Comparison of ENCODE assay signal across 5 worm cellular contexts in genomic region chrIV:13082106-13082505, ce11.
TF ChIP-seq lines count a peak whose summit lies in the region.

No protein-coding gene starts in this region.

TF ChIP-seq in whole organism, L1 larva, 84 proteins besides CTCF, POLR2A, EP300 and RAD21 (continues in another document):
- TF ChIP-seq ztf-11 (tag; optimal IDR thresholded peaks at IDR 0.05; lab: Kevin White, UChicago) (no peak), lin-35 (GFP tag; optimal IDR thresholded peaks at IDR 0.05; lab: Kevin White, UChicago) (peak in 1 of 2 experiments; percentile 26), rnt-1 (tag; optimal IDR thresholded peaks at IDR 0.05; lab: Kevin White, UChicago) (peak; percentile 2), lir-3 (tag; optimal IDR thresholded peaks at IDR 0.05; lab: Kevin White, UChicago; ENCODE audit: poor library complexity) (no peak), ztf-4 (tag; optimal IDR thresholded peaks at IDR 0.05; lab: Kevin White, UChicago) (no peak), elt-2 (tag; optimal IDR thresholded peaks at IDR 0.05; lab: Kevin White, UChicago) (no peak), nhr-237 (tag; optimal IDR thresholded peaks at IDR 0.05; lab: Kevin White, UChicago) (no peak), fkh-8 (tag; optimal IDR thresholded peaks at IDR 0.05; lab: Kevin White, UChicago) (no peak), elt-3 (tag; optimal IDR thresholded peaks at IDR 0.05; lab: Kevin White, UChicago) (peak in 2 of 6 experiments; percentile 30 to 62), ceh-63 (GFP tag; optimal IDR thresholded peaks at IDR 0.05; lab: Kevin White, UChicago) (no peak), efl-1 (optimal IDR thresholded peaks at IDR 0.05; lab: Kevin White, UChicago) (no peak), efl-1 (GFP tag; optimal IDR thresholded peaks at IDR 0.05 in 1 of 2; lab: Kevin White, UChicago) (peak in 1 of 2 experiments; percentile 8), sox-4 (tag; optimal IDR thresholded peaks at IDR 0.05; lab: Kevin White, UChicago) (no peak), blmp-1 (tag; optimal IDR thresholded peaks at IDR 0.05; lab: Kevin White, UChicago) (peak; percentile 45), nhr-47 (tag; optimal IDR thresholded peaks at IDR 0.05; lab: Kevin White, UChicago) (no peak), lin-15B (tag; optimal IDR thresholded peaks at IDR 0.05; lab: Kevin White, UChicago) (no peak), grh-1 (GFP tag; IDR thresholded peaks at IDR 0.05; lab: Robert Waterston, UW) (peak; percentile 68), nhr-20 (tag; optimal IDR thresholded peaks at IDR 0.05; lab: Kevin White, UChicago) (peak; percentile 39)

TF ChIP-seq in whole organism, L2 larva, 48 proteins besides CTCF, POLR2A, EP300 and RAD21:
- TF ChIP-seq sem-4 (tag; optimal IDR thresholded peaks at IDR 0.05; lab: Kevin White, UChicago): peak; percentile 10
- no peak for TF ChIP-seq F13H6.1 (tag; optimal IDR thresholded peaks at IDR 0.05; lab: Kevin White, UChicago)
- TF ChIP-seq unc-55 (GFP tag; optimal IDR thresholded peaks at IDR 0.05; lab: Kevin White, UChicago): no peak
- TF ChIP-seq ceh-16 (tag; optimal IDR thresholded peaks at IDR 0.05; lab: Kevin White, UChicago): no peak
- no peak for TF ChIP-seq peb-1 (tag; optimal IDR thresholded peaks at IDR 0.05; lab: Kevin White, UChicago)
- TF ChIP-seq ztf-1 (GFP tag; conservative IDR thresholded peaks at IDR 0.05; lab: Robert Waterston, UW): no peak
- TF ChIP-seq nhr-129 (tag; optimal IDR thresholded peaks at IDR 0.05; lab: Kevin White, UChicago): peak; percentile 38
- peak; percentile 19 for TF ChIP-seq nhr-25 (tag; optimal IDR thresholded peaks at IDR 0.05; lab: Kevin White, UChicago)
- TF ChIP-seq mbf-1 (tag; optimal IDR thresholded peaks at IDR 0.05; lab: Kevin White, UChicago): no peak

TF ChIP-seq in whole organism, L3 larva, 47 proteins besides CTCF, POLR2A, EP300 and RAD21:
- TF ChIP-seq nhr-43 (tag; optimal IDR thresholded peaks at IDR 0.05; lab: Kevin White, UChicago; ENCODE audit: poor library complexity, severe bottlenecking): no peak
- peak; percentile 6 for TF ChIP-seq nhr-23 (tag; optimal IDR thresholded peaks at IDR 0.05; lab: Kevin White, UChicago)
- TF ChIP-seq nhr-25 (tag; optimal IDR thresholded peaks at IDR 0.05; lab: Kevin White, UChicago): peak; percentile 38
- peak; percentile 61 for TF ChIP-seq ama-1 (optimal IDR thresholded peaks at IDR 0.05; lab: Kevin White, UChicago)

TF ChIP-seq in whole organism, L4 larva, 104 proteins besides CTCF, POLR2A, EP300 and RAD21:
- 0 out of 2 replicates have a peak, but pooled peaks have one; percentile 21 for TF ChIP-seq ceh-20 (GFP tag; IDR thresholded peaks at IDR 0.05; lab: Robert Waterston, UW)
- no peak for TF ChIP-seq Y75B8A.6 (GFP tag; IDR thresholded peaks at IDR 0.05; lab: Robert Waterston, UW)
- TF ChIP-seq ZK337.2 (GFP tag; IDR thresholded peaks at IDR 0.05; lab: Robert Waterston, UW): no peak
- peak in 1 of 2 experiments; percentile 98 for TF ChIP-seq unc-62 (GFP tag; optimal IDR thresholded peaks at IDR 0.05 in 1 of 2; lab: Kevin White, UChicago)
- TF ChIP-seq unc-62 (tag; optimal IDR thresholded peaks at IDR 0.05; lab: Kevin White, UChicago): no peak
- TF ChIP-seq egl-43 (GFP tag; IDR thresholded peaks at IDR 0.05; lab: Robert Waterston, UW): 0 out of 2 replicates have a peak, but pooled peaks have one; percentile 40
- no peak for TF ChIP-seq zip-11 (GFP tag; IDR thresholded peaks at IDR 0.05; lab: Robert Waterston, UW)
- 0 out of 2 replicates have a peak, but pooled peaks have one; percentile 17 for TF ChIP-seq D1046.2 (GFP tag; IDR thresholded peaks at IDR 0.05; lab: Robert Waterston, UW)
- 0 out of 2 replicates have a peak, but pooled peaks have one; percentile 31 for TF ChIP-seq ctbp-1 (GFP tag; IDR thresholded peaks at IDR 0.05; lab: Robert Waterston, UW)
- peak; percentile 39 for TF ChIP-seq ama-1 (optimal IDR thresholded peaks at IDR 0.05; lab: Kevin White, UChicago)
- no peak for TF ChIP-seq zag-1 (tag; optimal IDR thresholded peaks at IDR 0.05; lab: Kevin White, UChicago)
- no peak for TF ChIP-seq dmd-9 (GFP tag; IDR thresholded peaks at IDR 0.05; lab: Robert Waterston, UW)
TF ChIP-seq in whole organism, L4 larva: peak in this region for 6.

TF ChIP-seq in whole organism, young adult, 124 proteins besides CTCF, POLR2A, EP300 and RAD21:
- TF ChIP-seq mcd-1 (GFP tag; IDR thresholded peaks at IDR 0.05; lab: Robert Waterston, UW): peak; percentile 28; the same call in 1 of the 2 replicates
- peak; percentile 19 for TF ChIP-seq ceh-27 (GFP tag; optimal IDR thresholded peaks at IDR 0.05; lab: Kevin White, UChicago)
- peak; percentile 81 for TF ChIP-seq ama-1 (optimal IDR thresholded peaks at IDR 0.05; lab: Kevin White, UChicago)
- TF ChIP-seq ama-1 (GFP tag; optimal IDR thresholded peaks at IDR 0.05; lab: Kevin White, UChicago): no peak
- TF ChIP-seq snpc-3.4 (tag; optimal IDR thresholded peaks at IDR 0.05; lab: Kevin White, UChicago): no peak
- no peak for TF ChIP-seq D2030.7 (GFP tag; IDR thresholded peaks at IDR 0.05; lab: Robert Waterston, UW)
- TF ChIP-seq ztf-26 (tag; optimal IDR thresholded peaks at IDR 0.05; lab: Kevin White, UChicago): peak; percentile 27
- TF ChIP-seq lin-26 (GFP tag; IDR thresholded peaks at IDR 0.05; lab: Robert Waterston, UW): peak; percentile 60; the same call in 1 of the 2 replicates
- no peak for TF ChIP-seq athp-1 (tag; optimal IDR thresholded peaks at IDR 0.05; lab: Kevin White, UChicago)
- TF ChIP-seq tbx-9 (tag; optimal IDR thresholded peaks at IDR 0.05; lab: Kevin White, UChicago; ENCODE audit: borderline replicate concordance): no peak
- TF ChIP-seq akir-1 (GFP tag; optimal IDR thresholded peaks at IDR 0.05; lab: Kevin White, UChicago): no peak
- TF ChIP-seq K11D2.4 (GFP tag; IDR thresholded peaks at IDR 0.05; lab: Robert Waterston, UW): 0 out of 2 replicates have a peak, but pooled peaks have one; percentile 56
- TF ChIP-seq Y53F4B.3 (GFP tag; IDR thresholded peaks at IDR 0.05; lab: Robert Waterston, UW): no peak
- TF ChIP-seq die-1 (tag; optimal IDR thresholded peaks at IDR 0.05; lab: Kevin White, UChicago): no peak
TF ChIP-seq in whole organism, young adult: peak in this region for 6.
